Fruit fly (Drosophila melanogaster): ENCODE data around the gene Ugt301D1.

DNA sequence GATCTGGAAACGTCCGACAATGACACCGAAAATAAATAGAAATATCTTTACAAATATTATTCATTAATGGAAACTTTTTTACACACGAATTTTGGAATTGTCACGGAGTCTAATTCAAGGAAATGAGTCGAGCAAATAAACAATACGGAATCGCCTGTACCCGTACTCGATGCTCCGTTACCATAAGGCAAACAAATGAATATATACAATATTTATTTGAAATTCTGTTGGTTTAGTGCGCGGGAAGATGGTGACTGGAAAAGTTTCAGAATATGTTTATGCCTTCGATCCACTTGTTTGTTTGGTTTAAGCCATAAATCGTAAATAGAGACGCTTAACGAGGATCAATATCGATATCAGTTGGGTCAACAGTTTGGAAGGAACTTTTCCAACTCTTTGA, 47.0 kb downstream of the Ugt301D1 start:
- no peak for TF ChIP-seq fd59A (GFP tag; optimal IDR thresholded peaks at IDR 0.05)
- no peak for TF ChIP-seq CG4318 (GFP tag; optimal IDR thresholded peaks at IDR 0.05)
